Fruit fly (Drosophila melanogaster) whole organism, embryonic: ENCODE results near the gene Teh1.
A peak's percentile ranks its signal among the peaks of the same experiment; 100 is the strongest.

ENCODE experiments used
- Abd-B ChIP-seq: fragments of 200-800 bp; sonication (Bioruptor generic); optimal IDR thresholded peaks from 2 replicates; lab custom pipeline; 2018; ENCODE audit warnings: missing biosample characterization, mild to moderate bottlenecking, missing genetic modification characterization, moderate library complexity
- Atf-2 ChIP-seq: fragments of 200-800 bp; sonication (Bioruptor generic); optimal IDR thresholded peaks from 2 replicates; lab custom pipeline; 2016; ENCODE audit warnings: missing biosample characterization, missing genetic modification characterization
- Atf3 ChIP-seq: fragments of 200-800 bp; sonication (Bioruptor generic); optimal IDR thresholded peaks from 3 replicates; lab custom pipeline; 2016; ENCODE audit warnings: missing biosample characterization, missing genetic modification characterization
- Atf6 ChIP-seq: fragments of 200-800 bp; sonication (Bioruptor generic); IDR thresholded peaks from 2 replicates; pipeline ENCODE4 v1.3.6; 2022; ENCODE audit warnings: missing biosample characterization, missing genetic modification characterization
- CG1024 ChIP-seq: fragments of 200-800 bp; sonication (Bioruptor generic); IDR thresholded peaks from 2 replicates; pipeline ENCODE4 v1.3.6; 2022; ENCODE audit warnings: missing biosample characterization, missing genetic modification characterization
- CG10321 ChIP-seq: fragments of 200-800 bp; sonication (Bioruptor generic); IDR thresholded peaks from 2 replicates; pipeline ENCODE4 v1.3.6; 2022; ENCODE audit warnings: missing biosample characterization, missing genetic modification characterization
- CG10462 ChIP-seq: fragments of 200-800 bp; sonication (Bioruptor generic); optimal IDR thresholded peaks from 2 replicates; lab custom pipeline; 2016; ENCODE audit warnings: missing biosample characterization, missing genetic modification characterization
- CG11085 ChIP-seq: fragments of 200-800 bp; sonication (Bioruptor generic); IDR thresholded peaks from 2 replicates; pipeline ENCODE4 v1.3.6; 2022; ENCODE audit warnings: missing biosample characterization, missing genetic modification characterization
- CG11504 ChIP-seq: fragments of 200-800 bp; sonication (Bioruptor generic); optimal IDR thresholded peaks from 3 replicates; lab custom pipeline; 2019; ENCODE audit warnings: missing biosample characterization, mild to moderate bottlenecking, missing genetic modification characterization, moderate library complexity
- CG11696 ChIP-seq: fragments of 200-800 bp; sonication (Bioruptor generic); IDR thresholded peaks from 2 replicates; pipeline ENCODE4 v1.3.6; 2022; ENCODE audit warnings: missing biosample characterization, missing genetic modification characterization
- CG13424 ChIP-seq: fragments of 200-800 bp; sonication (Bioruptor generic); optimal IDR thresholded peaks from 2 replicates; lab custom pipeline; 2019; ENCODE audit warnings: missing biosample characterization, mild to moderate bottlenecking, missing genetic modification characterization, moderate library complexity
- CG15073 ChIP-seq: fragments of 200-800 bp; sonication (Bioruptor generic); optimal IDR thresholded peaks from 2 replicates; lab custom pipeline; 2016; ENCODE audit warnings: missing biosample characterization, missing genetic modification characterization
- CG16863 ChIP-seq: fragments of 200-800 bp; sonication (Bioruptor generic); optimal IDR thresholded peaks from 3 replicates; lab custom pipeline; 2016; ENCODE audit warnings: missing biosample characterization, missing genetic modification characterization
- CG17361 ChIP-seq: fragments of 200-800 bp; sonication (Bioruptor generic); IDR thresholded peaks from 3 replicates; pipeline ENCODE4 v1.3.6; 2022; ENCODE audit warnings: missing biosample characterization, missing genetic modification characterization
- CG2202 ChIP-seq: fragments of 200-800 bp; sonication (Bioruptor generic); optimal IDR thresholded peaks from 2 replicates; lab custom pipeline; 2018; ENCODE audit warnings: missing biosample characterization, mild to moderate bottlenecking, missing genetic modification characterization
- CG2712 ChIP-seq: fragments of 200-800 bp; optimal IDR thresholded peaks from 3 replicates; lab custom pipeline; 2019; ENCODE audit warnings: missing biosample characterization, mild to moderate bottlenecking, missing genetic modification characterization, moderate library complexity
- CG32772 ChIP-seq: fragments of 200-800 bp; sonication (Bioruptor generic); IDR thresholded peaks from 2 replicates; pipeline ENCODE4 v1.3.6; 2022; ENCODE audit warnings: missing biosample characterization, missing genetic modification characterization
- CG34422 ChIP-seq: fragments of 200-800 bp; sonication (Bioruptor generic); IDR thresholded peaks from 3 replicates; pipeline ENCODE4 v1.3.6; 2022; ENCODE audit warnings: missing biosample characterization, missing genetic modification characterization
- CG4424 ChIP-seq: fragments of 200-800 bp; sonication (Bioruptor generic); optimal IDR thresholded peaks from 3 replicates; lab custom pipeline; 2016; ENCODE audit warnings: missing biosample characterization, missing genetic modification characterization
- CG7786 ChIP-seq: fragments of 200-800 bp; sonication (Bioruptor generic); optimal IDR thresholded peaks from 2 replicates; lab custom pipeline; 2016; ENCODE audit warnings: missing biosample characterization, missing genetic modification characterization
- CHES-1-like ChIP-seq: fragments of 200-800 bp; sonication (Bioruptor generic); optimal IDR thresholded peaks from 2 replicates; lab custom pipeline; 2016; ENCODE audit warnings: missing biosample characterization, missing genetic modification characterization
- CTCF ChIP-seq: fragments of 200-800 bp; sonication (Bioruptor generic); optimal IDR thresholded peaks from 2 replicates; lab custom pipeline; 2017; ENCODE audit warnings: missing biosample characterization, mild to moderate bottlenecking, missing genetic modification characterization, moderate library complexity
- Chrac-16 ChIP-seq: fragments of 200-800 bp; sonication (Bioruptor generic); optimal IDR thresholded peaks from 3 replicates; lab custom pipeline; 2016; ENCODE audit warnings: missing biosample characterization, missing genetic modification characterization
- Hey ChIP-seq: fragments of 200-800 bp; sonication (Bioruptor generic); optimal IDR thresholded peaks from 3 replicates; lab custom pipeline; 2018; ENCODE audit warnings: missing biosample characterization, mild to moderate bottlenecking, missing genetic modification characterization
- Hmr ChIP-seq: fragments of 200-800 bp; sonication (Bioruptor generic); optimal IDR thresholded peaks from 3 replicates; lab custom pipeline; 2017; ENCODE audit warnings: mild to moderate bottlenecking, missing biosample characterization, missing genetic modification reagents, missing genetic modification characterization
- Hmx ChIP-seq: fragments of 200-800 bp; sonication (Bioruptor generic); optimal IDR thresholded peaks from 2 replicates; lab custom pipeline; 2016; ENCODE audit warnings: missing biosample characterization, missing genetic modification characterization
- Oaz ChIP-seq: fragments of 200-800 bp; sonication (Bioruptor generic); IDR thresholded peaks from 2 replicates; pipeline ENCODE4 v1.3.6; 2022; ENCODE audit warnings: missing biosample characterization, missing genetic modification characterization
- Pdp1 ChIP-seq, 2 experiments: fragments of 200-800 bp; sonication (Bioruptor generic); optimal IDR thresholded peaks; 3 replicates each; lab custom pipeline; 2016; ENCODE audit warnings: missing biosample characterization in 2 of 2, missing genetic modification characterization in 2 of 2, mild to moderate bottlenecking in 1 of 2, moderate library complexity in 1 of 2
- Scr ChIP-seq: fragments of 200-800 bp; sonication (Bioruptor generic); IDR thresholded peaks from 2 replicates; pipeline ENCODE4 v1.3.6; 2022; ENCODE audit warnings: missing biosample characterization, missing genetic modification characterization; ENCODE audit not compliant: partially characterized antibody
- abd-A ChIP-seq: fragments of 200-800 bp; sonication (Bioruptor generic); optimal IDR thresholded peaks from 3 replicates; lab custom pipeline; 2019; ENCODE audit warnings: missing biosample characterization, mild to moderate bottlenecking, missing genetic modification characterization, moderate library complexity
- ash1 ChIP-seq: fragments of 200-800 bp; sonication (Bioruptor generic); optimal IDR thresholded peaks from 2 replicates; lab custom pipeline; 2018; ENCODE audit warnings: missing biosample characterization, mild to moderate bottlenecking, missing genetic modification characterization
- bigmax ChIP-seq: fragments of 200-800 bp; sonication (Bioruptor generic); optimal IDR thresholded peaks from 2 replicates; lab custom pipeline; 2018; ENCODE audit warnings: missing biosample characterization, mild to moderate bottlenecking, missing genetic modification characterization
- chinmo ChIP-seq: fragments of 200-800 bp; sonication (Bioruptor generic); IDR thresholded peaks from 4 replicates; pipeline ENCODE4 v1.3.6; 2022; ENCODE audit warnings: missing biosample characterization, missing genetic modification characterization; ENCODE audit not compliant: partially characterized antibody
- crc ChIP-seq: fragments of 200-800 bp; sonication (Bioruptor generic); optimal IDR thresholded peaks from 2 replicates; lab custom pipeline; 2016; ENCODE audit warnings: missing biosample characterization, missing genetic modification characterization
- croc ChIP-seq: fragments of 200-800 bp; sonication (Bioruptor generic); conservative IDR thresholded peaks from 3 replicates; pipeline ENCODE4 v1.3.6; 2022; ENCODE audit warnings: missing biosample characterization, missing genetic modification characterization
- dm ChIP-seq: fragments of 200-800 bp; sonication (Bioruptor generic); optimal IDR thresholded peaks from 3 replicates; lab custom pipeline; 2016; ENCODE audit warnings: missing biosample characterization, missing genetic modification characterization
- dysf ChIP-seq: fragments of 200-800 bp; sonication (Bioruptor generic); IDR thresholded peaks from 3 replicates; pipeline ENCODE4 v1.3.6; 2022; ENCODE audit warnings: missing biosample characterization, missing genetic modification characterization
- esg ChIP-seq: fragments of 200-800 bp; sonication (Bioruptor generic); conservative IDR thresholded peaks from 2 replicates; pipeline ENCODE4 v1.3.6; 2022; ENCODE audit warnings: missing biosample characterization, missing genetic modification characterization
- grn ChIP-seq: fragments of 200-800 bp; sonication (Bioruptor generic); optimal IDR thresholded peaks from 3 replicates; lab custom pipeline; 2017; ENCODE audit warnings: missing biosample characterization, missing genetic modification characterization
- knrl ChIP-seq: fragments of 200-800 bp; sonication (Bioruptor generic); IDR thresholded peaks from 3 replicates; pipeline ENCODE4 v1.3.6; 2022; ENCODE audit warnings: missing biosample characterization, missing genetic modification characterization; ENCODE audit not compliant: partially characterized antibody
- lilli ChIP-seq: fragments of 200-800 bp; sonication (Bioruptor generic); optimal IDR thresholded peaks from 3 replicates; lab custom pipeline; 2016; ENCODE audit warnings: missing biosample characterization, missing genetic modification characterization
- luna ChIP-seq: fragments of 200-800 bp; sonication (Bioruptor generic); optimal IDR thresholded peaks from 2 replicates; lab custom pipeline; 2016; ENCODE audit warnings: missing biosample characterization, missing genetic modification characterization
- pan ChIP-seq, 4 experiments: fragments of >200 bp in 3 of 4; fragments of 200-800 bp in 1 of 4; sonication (Bioruptor generic) in 1 of 4; optimal IDR thresholded peaks in 3 of 4; IDR thresholded peaks in 1 of 4; 2 replicates each; pipeline versions ENCODE4 v1.3.6 to Lab custom; 2017 to 2022; ENCODE audit warnings: missing biosample characterization in 2 of 4, missing genetic modification characterization in 2 of 4, mixed read lengths in 1 of 4
- pum ChIP-seq: fragments of 200-800 bp; sonication (Bioruptor generic); optimal IDR thresholded peaks from 2 replicates; lab custom pipeline; 2016; ENCODE audit warnings: missing biosample characterization, missing genetic modification characterization
- ranshi ChIP-seq: fragments of 200-800 bp; sonication (Bioruptor generic); IDR thresholded peaks from 2 replicates; pipeline ENCODE4 v1.3.6; 2022; ENCODE audit warnings: missing biosample characterization, missing genetic modification characterization
- slou ChIP-seq: fragments of 200-800 bp; sonication (Bioruptor generic); optimal IDR thresholded peaks from 3 replicates; lab custom pipeline; 2016; ENCODE audit warnings: missing biosample characterization, missing genetic modification characterization
- sug ChIP-seq: fragments of 200-800 bp; optimal IDR thresholded peaks from 2 replicates; lab custom pipeline; 2019; ENCODE audit warnings: missing biosample characterization, mild to moderate bottlenecking, missing genetic modification characterization, moderate library complexity
- twi ChIP-seq: fragments of 200-800 bp; optimal IDR thresholded peaks from 2 replicates; lab custom pipeline; 2019; ENCODE audit warnings: missing biosample characterization, mild to moderate bottlenecking, missing genetic modification characterization, moderate library complexity
- vvl ChIP-seq: fragments of 200-800 bp; sonication (Bioruptor generic); IDR thresholded peaks from 2 replicates; pipeline ENCODE4 v1.3.6; 2022; ENCODE audit warnings: missing biosample characterization, missing genetic modification characterization
- zf30C ChIP-seq: fragments of 200-800 bp; sonication (Bioruptor generic); optimal IDR thresholded peaks from 3 replicates; lab custom pipeline; 2018; ENCODE audit warnings: missing biosample characterization, mild to moderate bottlenecking, missing genetic modification characterization

The Teh1 gene

dm6 chr3R:9877153-9878025, 9.5 kb upstream of the Teh1 start (continued):
- TF ChIP-seq ranshi = no peak
- TF ChIP-seq knrl (GFP tag; lab: Robert Waterston, UW) = no peak
- TF ChIP-seq CG4424 = no peak
- TF ChIP-seq luna (GFP tag; lab: Kevin White, UChicago) = no peak
- peak; percentile 25 for TF ChIP-seq grn
- TF ChIP-seq CG1024 (GFP tag; lab: Robert Waterston, UW) = no peak
- no peak for TF ChIP-seq dysf (GFP tag; lab: Robert Waterston, UW)
- no peak for TF ChIP-seq pum (GFP tag; lab: Kevin White, UChicago)
- no peak for TF ChIP-seq Chrac-16
- no peak for TF ChIP-seq ash1 (GFP tag; lab: Kevin White, UChicago)
- peak; percentile 8 for TF ChIP-seq sug (tag; lab: Kevin White, UChicago)
- peak; percentile 12 for TF ChIP-seq CG11504
- TF ChIP-seq dm (GFP tag; lab: Kevin White, UChicago) = peak; percentile 4
- TF ChIP-seq crc (GFP tag; lab: Kevin White, UChicago) = no peak
- no peak for TF ChIP-seq Hey
- TF ChIP-seq Hmr (GFP tag; lab: Kevin White, UChicago) = no peak
- no peak for TF ChIP-seq Atf6 (GFP tag; lab: Robert Waterston, UW)
- peak; percentile 2 to 66 for TF ChIP-seq Pdp1 (GFP tag; optimal IDR thresholded peaks at IDR 0.05; lab: Kevin White, UChicago)
- no peak for TF ChIP-seq abd-A (tag; lab: Kevin White, UChicago)
- no peak for TF ChIP-seq CG2712 (tag; lab: Kevin White, UChicago)
- no peak for TF ChIP-seq Atf-2 (GFP tag; lab: Kevin White, UChicago)
- TF ChIP-seq Oaz = no peak
- no peak for TF ChIP-seq CHES-1-like
- peak; percentile 83 for TF ChIP-seq CG10321
- no peak for TF ChIP-seq CG10462 (GFP tag; lab: Kevin White, UChicago)
- no peak for TF ChIP-seq Hmx
- no peak for TF ChIP-seq slou (GFP tag; lab: Kevin White, UChicago)
- TF ChIP-seq Abd-B (GFP tag; lab: Kevin White, UChicago) = no peak
- no peak for TF ChIP-seq CG17361
- TF ChIP-seq CG34422 = peak; percentile 58; the same call in 1 of the 3 replicates
- no peak for TF ChIP-seq Scr
- peak; percentile 87 for TF ChIP-seq twi (tag; lab: Kevin White, UChicago)
- no peak for TF ChIP-seq CG13424
- TF ChIP-seq CG15073 = no peak
- no peak for TF ChIP-seq bigmax (GFP tag; lab: Kevin White, UChicago)
- no peak for TF ChIP-seq pan (optimal IDR thresholded peaks at IDR 0.05; lab: Kevin White, UChicago)
- TF ChIP-seq pan (GFP tag; optimal IDR thresholded peaks at IDR 0.05 in 1 of 2, IDR thresholded peaks at IDR 0.05 in 1 of 2) = no peak
- TF ChIP-seq esg (GFP tag; lab: Robert Waterston, UW) = no peak
- no peak for TF ChIP-seq Atf3 (GFP tag; lab: Kevin White, UChicago)
- TF ChIP-seq CG32772 = no peak
- TF ChIP-seq vvl (GFP tag; lab: Robert Waterston, UW) = no peak
- TF ChIP-seq croc (GFP tag; lab: Robert Waterston, UW) = no peak
- no peak for TF ChIP-seq CTCF (GFP tag; lab: Kevin White, UChicago)
- TF ChIP-seq chinmo (GFP tag; lab: Robert Waterston, UW) = peak; percentile 93
- TF ChIP-seq CG11696 = no peak
- TF ChIP-seq lilli (GFP tag; lab: Kevin White, UChicago) = no peak
- TF ChIP-seq CG2202 (tag; lab: Kevin White, UChicago) = no peak
- peak; percentile 60 for TF ChIP-seq zf30C (GFP tag; lab: Kevin White, UChicago)
- no peak for TF ChIP-seq CG7786 (GFP tag; lab: Kevin White, UChicago)
- TF ChIP-seq CG16863 (GFP tag; lab: Kevin White, UChicago) = no peak
- no peak for TF ChIP-seq CG11085 (GFP tag; lab: Robert Waterston, UW)
